Worm (Caenorhabditis elegans) whole organism, midembryonic: Measurements from ENCODE around the gene glrx-3.

ENCODE experiments used
- cog-1 ChIP-seq: sonication (generic microtip); optimal IDR thresholded peaks from 2 replicates; lab custom pipeline; 2016; ENCODE audit warnings: missing genetic modification characterization, missing compliant biosample characterization
- flt-1 ChIP-seq: fragments of 200-800 bp; sonication (Bioruptor generic); IDR thresholded peaks from 2 replicates; pipeline ENCODE4 v1.3.6; 2022; ENCODE audit warnings: missing genetic modification characterization, missing compliant biosample characterization
- klf-2 ChIP-seq: fragments of 200-800 bp; sonication (Bioruptor generic); conservative IDR thresholded peaks from 2 replicates; pipeline ENCODE4 v1.3.6; 2022; ENCODE audit warnings: missing genetic modification reagents, missing genetic modification characterization, missing compliant biosample characterization
- med-1 ChIP-seq: sonication (generic microtip); optimal IDR thresholded peaks from 2 replicates; lab custom pipeline; 2017; ENCODE audit warnings: missing genetic modification characterization, mild to moderate bottlenecking, missing compliant biosample characterization, antibody characterized with exemption, missing genetic modification reagents; ENCODE audit not compliant: insufficient read depth
- ref-1 ChIP-seq: fragments of 200-800 bp; sonication (Bioruptor generic); conservative IDR thresholded peaks from 2 replicates; pipeline ENCODE4 v1.3.6; 2022; ENCODE audit warnings: missing genetic modification reagents, missing genetic modification characterization, missing compliant biosample characterization
- tab-1 ChIP-seq: fragments of 200-800 bp; sonication (Bioruptor generic); IDR thresholded peaks from 2 replicates; pipeline ENCODE4 v1.3.6; 2022; ENCODE audit warnings: missing genetic modification characterization, missing compliant biosample characterization
- ztf-23 ChIP-seq: fragments of 200-800 bp; sonication (Bioruptor generic); IDR thresholded peaks from 2 replicates; pipeline ENCODE4 v1.3.6; 2022; ENCODE audit warnings: missing genetic modification reagents, missing genetic modification characterization, missing compliant biosample characterization

DNA sequence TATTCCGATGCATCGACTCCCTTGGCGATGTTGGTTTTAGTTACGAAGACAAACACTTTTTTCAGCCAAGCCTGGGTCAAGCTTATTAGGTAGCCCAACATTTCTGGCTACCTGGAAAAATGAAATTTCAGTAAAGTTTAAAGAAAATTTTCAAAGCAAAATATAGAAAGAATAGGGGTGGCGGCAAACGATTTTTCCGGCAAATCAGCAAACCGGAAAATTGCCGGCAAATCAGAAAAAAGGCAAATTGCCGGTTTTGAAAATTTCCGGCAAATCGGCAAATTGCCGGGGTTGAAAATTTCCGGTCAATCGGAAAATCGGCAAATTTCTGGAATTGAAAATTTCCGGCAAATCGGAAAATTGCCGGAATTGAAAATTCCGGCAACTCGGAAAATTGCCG, 36.5 kb upstream of the glrx-3 start, which contains the start of gene F32D1.8:
- TF ChIP-seq ztf-23 (GFP tag; lab: Robert Waterston, UW) (0 out of 2 replicates have a peak, but pooled peaks have one; percentile 17), flt-1 (GFP tag; lab: Robert Waterston, UW) (no peak), ref-1 (GFP tag; lab: Robert Waterston, UW) (no peak), med-1 (GFP tag; lab: Kevin White, UChicago) (no peak), klf-2 (GFP tag; lab: Robert Waterston, UW) (no peak), tab-1 (GFP tag; lab: Robert Waterston, UW) (no peak), cog-1 (tag; lab: Kevin White, UChicago) (no peak)
